Worm (Caenorhabditis elegans) whole organism, midembryonic: ENCODE measurements around the gene F14D2.14.

Source experiments
- T22C8.4 ChIP-seq: fragments of 200-800 bp; sonication (Bioruptor generic); IDR thresholded peaks from 2 replicates; pipeline ENCODE4 v1.3.6; 2022; ENCODE audit warnings: missing genetic modification characterization, missing compliant biosample characterization
- cog-1 ChIP-seq: sonication (generic microtip); optimal IDR thresholded peaks from 2 replicates; lab custom pipeline; 2016; ENCODE audit warnings: missing genetic modification characterization, missing compliant biosample characterization
- flt-1 ChIP-seq: fragments of 200-800 bp; sonication (Bioruptor generic); IDR thresholded peaks from 2 replicates; pipeline ENCODE4 v1.3.6; 2022; ENCODE audit warnings: missing genetic modification characterization, missing compliant biosample characterization
- klf-2 ChIP-seq: fragments of 200-800 bp; sonication (Bioruptor generic); conservative IDR thresholded peaks from 2 replicates; pipeline ENCODE4 v1.3.6; 2022; ENCODE audit warnings: missing genetic modification reagents, missing genetic modification characterization, missing compliant biosample characterization
- med-1 ChIP-seq: sonication (generic microtip); optimal IDR thresholded peaks from 2 replicates; lab custom pipeline; 2017; ENCODE audit warnings: missing genetic modification characterization, mild to moderate bottlenecking, missing compliant biosample characterization, antibody characterized with exemption, missing genetic modification reagents; ENCODE audit not compliant: insufficient read depth
- ref-1 ChIP-seq: fragments of 200-800 bp; sonication (Bioruptor generic); conservative IDR thresholded peaks from 2 replicates; pipeline ENCODE4 v1.3.6; 2022; ENCODE audit warnings: missing genetic modification reagents, missing genetic modification characterization, missing compliant biosample characterization
- tab-1 ChIP-seq: fragments of 200-800 bp; sonication (Bioruptor generic); IDR thresholded peaks from 2 replicates; pipeline ENCODE4 v1.3.6; 2022; ENCODE audit warnings: missing genetic modification characterization, missing compliant biosample characterization
- ztf-23 ChIP-seq: fragments of 200-800 bp; sonication (Bioruptor generic); IDR thresholded peaks from 2 replicates; pipeline ENCODE4 v1.3.6; 2022; ENCODE audit warnings: missing genetic modification reagents, missing genetic modification characterization, missing compliant biosample characterization
- ztf-29 ChIP-seq: fragments of 200-800 bp; sonication (Bioruptor generic); IDR thresholded peaks from 2 replicates; pipeline ENCODE4 v1.3.6; 2022; ENCODE audit warnings: missing genetic modification reagents, missing genetic modification characterization, missing compliant biosample characterization

- TF ChIP-seq flt-1 (GFP tag; lab: Robert Waterston, UW) (no peak), ztf-23 (GFP tag; lab: Robert Waterston, UW) (no peak), ref-1 (GFP tag; lab: Robert Waterston, UW) (no peak), ztf-29 (GFP tag; lab: Robert Waterston, UW) (no peak), klf-2 (GFP tag; lab: Robert Waterston, UW) (no peak), cog-1 (tag; lab: Kevin White, UChicago) (no peak), med-1 (GFP tag; lab: Kevin White, UChicago) (no peak), tab-1 (no peak), T22C8.4 (GFP tag; lab: Robert Waterston, UW) (no peak)
These were observed 47.7 kb upstream of the F14D2.14 start, which contains the start of gene nep-20 for ce11 chrII:3395484-3395883.
